Worm (Caenorhabditis elegans) whole organism, early embryonic: ENCODE data around the gene srg-65.

Source experiments
- B0310.2 ChIP-seq: sonication (generic microtip); optimal IDR thresholded peaks from 2 replicates; lab custom pipeline; 2016; ENCODE audit warnings: mild to moderate bottlenecking, missing genetic modification characterization, missing compliant biosample characterization
- F13C5.2 ChIP-seq: sonication (generic microtip); optimal IDR thresholded peaks from 2 replicates; lab custom pipeline; 2017; ENCODE audit warnings: mild to moderate bottlenecking, missing genetic modification characterization, inconsistent platforms, missing compliant biosample characterization
- aly-1 ChIP-seq: sonication (generic microtip); optimal IDR thresholded peaks from 2 replicates; lab custom pipeline; 2016; ENCODE audit warnings: missing genetic modification characterization, missing compliant biosample characterization
- ama-1 ChIP-seq: fragments of 150-350 bp; optimal IDR thresholded peaks from 2 replicates; lab custom pipeline; 2014
- ceh-13 ChIP-seq: fragments of 200-800 bp; sonication (Bioruptor generic); optimal IDR thresholded peaks from 2 replicates; lab custom pipeline; 2018; ENCODE audit warnings: mild to moderate bottlenecking, missing genetic modification characterization, missing compliant biosample characterization
- ceh-36 ChIP-seq: sonication (generic microtip); optimal IDR thresholded peaks from 2 replicates; lab custom pipeline; 2016; ENCODE audit warnings: missing genetic modification characterization, inconsistent platforms, missing compliant biosample characterization
- ets-7 ChIP-seq: sonication (generic microtip); optimal IDR thresholded peaks from 2 replicates; lab custom pipeline; 2016; ENCODE audit warnings: missing genotype, missing genetic modification characterization, missing compliant biosample characterization
- flt-1 ChIP-seq: fragments of 200-800 bp; sonication (Bioruptor generic); IDR thresholded peaks from 2 replicates; pipeline ENCODE4 v1.3.6; 2022; ENCODE audit warnings: missing genetic modification characterization, missing compliant biosample characterization
- hmbx-1 ChIP-seq: sonication (generic microtip); optimal IDR thresholded peaks from 2 replicates; lab custom pipeline; 2016; ENCODE audit warnings: mild to moderate bottlenecking, missing genetic modification characterization, missing compliant biosample characterization
- hmg-4 ChIP-seq: fragments of 200-800 bp; sonication (Bioruptor generic); optimal IDR thresholded peaks from 2 replicates; lab custom pipeline; 2018; ENCODE audit warnings: mild to moderate bottlenecking, missing genetic modification characterization, missing compliant biosample characterization
- hnd-1 ChIP-seq: sonication (generic microtip); optimal IDR thresholded peaks from 2 replicates; lab custom pipeline; 2016; ENCODE audit warnings: missing genetic modification characterization, missing compliant biosample characterization
- pes-1 ChIP-seq: fragments of 200-800 bp; sonication (Bioruptor generic); IDR thresholded peaks from 2 replicates; pipeline ENCODE4 v1.3.6; 2022; ENCODE audit warnings: missing genetic modification reagents, missing genetic modification characterization, missing compliant biosample characterization
- scrt-1 ChIP-seq: fragments of 200-800 bp; sonication (Bioruptor generic); IDR thresholded peaks from 2 replicates; pipeline ENCODE4 v1.3.6; 2022; ENCODE audit warnings: missing genetic modification characterization, missing compliant biosample characterization
- sea-1 ChIP-seq: fragments of 200-800 bp; sonication (Bioruptor generic); conservative IDR thresholded peaks from 2 replicates; pipeline ENCODE4 v1.3.6; 2022; ENCODE audit warnings: missing genetic modification characterization, missing compliant biosample characterization
- tbx-11 ChIP-seq: fragments of 200-800 bp; sonication (Bioruptor generic); IDR thresholded peaks from 2 replicates; pipeline ENCODE4 v1.3.6; 2022; ENCODE audit warnings: missing genetic modification characterization, missing compliant biosample characterization
- tbx-37 ChIP-seq: fragments of 200-800 bp; sonication (Bioruptor generic); conservative IDR thresholded peaks from 2 replicates; pipeline ENCODE4 v1.3.6; 2022; ENCODE audit warnings: missing genetic modification reagents, missing genetic modification characterization, missing compliant biosample characterization
- tra-4 ChIP-seq: sonication (generic microtip); optimal IDR thresholded peaks from 2 replicates; lab custom pipeline; 2017; ENCODE audit warnings: missing genetic modification characterization, missing compliant biosample characterization

Gene srg-65

DNA sequence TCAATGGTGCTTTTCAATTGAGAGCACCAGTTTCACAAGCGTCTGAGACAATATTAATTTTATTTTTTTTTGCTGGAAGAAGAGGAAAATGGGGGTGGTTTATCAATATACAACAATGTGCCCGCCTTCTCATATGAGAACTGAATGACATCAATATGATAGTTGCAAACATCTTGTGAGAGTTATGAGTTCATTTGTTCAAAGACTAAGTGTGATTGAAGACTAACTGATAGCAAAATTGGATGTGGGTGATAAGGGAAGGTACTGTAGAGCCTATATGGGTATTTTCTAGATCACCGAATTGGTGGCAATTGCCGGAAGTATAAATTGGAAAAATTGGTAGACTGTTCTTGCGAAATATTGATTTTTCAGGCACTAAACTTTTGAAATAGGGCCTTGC is 27.8 kb upstream of the srg-65 start:
- TF ChIP-seq flt-1: no peak

DNA sequence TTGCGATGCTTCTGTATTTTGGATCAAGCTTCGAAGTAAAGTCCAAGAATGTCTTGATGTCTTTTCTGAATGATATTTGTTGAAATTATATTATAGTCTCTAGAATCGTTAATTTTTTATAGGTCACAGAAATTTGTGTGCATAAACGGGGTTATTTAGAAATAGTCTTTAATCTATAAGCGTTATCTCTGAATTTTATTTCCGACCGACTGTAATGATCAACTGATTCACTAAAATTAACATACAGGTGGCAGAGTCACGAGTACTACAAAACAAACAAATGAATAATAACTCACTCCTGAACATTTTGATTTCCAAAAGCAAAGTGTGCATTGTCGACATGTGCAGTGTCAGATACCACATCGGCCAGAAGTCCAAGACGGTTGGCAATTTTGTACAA is 27.0 kb upstream of the srg-65 start:
- no peak for TF ChIP-seq ets-7 (tag; lab: Kevin White, UChicago)
- TF ChIP-seq B0310.2 (tag; lab: Kevin White, UChicago): no peak
- no peak for TF ChIP-seq pes-1 (GFP tag; lab: Robert Waterston, UW)
- no peak for TF ChIP-seq hmbx-1
- no peak for TF ChIP-seq tbx-11 (GFP tag; lab: Robert Waterston, UW)
- TF ChIP-seq scrt-1 (GFP tag; lab: Robert Waterston, UW): no peak

DNA sequence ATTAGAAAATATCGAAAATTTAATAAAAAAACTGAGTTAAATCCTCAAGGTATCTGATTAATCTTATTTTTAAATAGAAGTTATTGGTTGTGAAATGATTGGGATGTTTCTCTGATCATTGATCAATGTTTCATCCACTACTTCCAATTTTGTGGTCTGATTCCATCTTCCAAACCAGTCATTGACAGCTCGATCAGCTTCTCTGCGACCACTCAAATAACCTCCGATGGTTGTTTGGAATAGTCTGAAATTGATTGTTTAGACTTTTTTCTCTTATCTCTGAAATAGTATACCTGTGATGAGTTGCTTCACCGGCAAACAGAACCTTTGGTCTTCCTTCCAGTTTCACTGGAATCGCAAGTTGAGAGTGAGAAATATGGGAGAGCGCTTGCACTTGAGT is 25.2 kb upstream of the srg-65 start:
- TF ChIP-seq pes-1 (GFP tag; lab: Robert Waterston, UW) (no peak), ets-7 (tag; lab: Kevin White, UChicago) (no peak), ceh-36 (no peak), tbx-11 (GFP tag; lab: Robert Waterston, UW) (no peak), hmg-4 (GFP tag; lab: Kevin White, UChicago) (no peak), B0310.2 (tag; lab: Kevin White, UChicago) (no peak)

DNA sequence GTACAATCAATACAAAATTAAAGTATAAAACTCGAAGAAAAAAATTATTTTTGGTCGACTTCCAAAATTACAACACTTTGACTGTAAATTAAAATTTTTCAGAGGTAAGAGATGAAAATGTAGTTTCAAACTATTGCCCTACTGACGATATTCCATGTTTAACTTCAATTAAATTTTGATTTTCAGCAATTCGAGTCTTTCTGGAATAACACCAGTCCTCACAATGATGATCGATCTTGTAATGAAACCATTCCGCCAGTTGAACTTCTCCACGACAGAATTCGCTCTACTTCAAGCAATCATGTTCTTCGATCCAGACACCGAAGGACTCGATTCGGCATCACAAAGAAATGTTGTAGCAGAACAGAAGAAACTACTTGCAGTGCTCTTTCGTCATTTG is 24.4 kb upstream of the srg-65 start:
- TF ChIP-seq hnd-1 (tag; lab: Kevin White, UChicago) (no peak), hmbx-1 (no peak), B0310.2 (tag; lab: Kevin White, UChicago) (no peak), hmg-4 (GFP tag; lab: Kevin White, UChicago) (no peak), ceh-36 (no peak), sea-1 (GFP tag; lab: Robert Waterston, UW) (no peak), ets-7 (tag; lab: Kevin White, UChicago) (no peak), scrt-1 (GFP tag; lab: Robert Waterston, UW) (no peak), aly-1 (tag; lab: Kevin White, UChicago) (no peak), F13C5.2 (tag; lab: Kevin White, UChicago) (no peak), ceh-13 (GFP tag; lab: Kevin White, UChicago) (no peak), tbx-37 (GFP tag; lab: Robert Waterston, UW) (no peak), tra-4 (no peak), pes-1 (GFP tag; lab: Robert Waterston, UW) (no peak), flt-1 (no peak), ama-1 (lab: Kevin White, UChicago) (no peak), tbx-11 (GFP tag; lab: Robert Waterston, UW) (no peak)

DNA sequence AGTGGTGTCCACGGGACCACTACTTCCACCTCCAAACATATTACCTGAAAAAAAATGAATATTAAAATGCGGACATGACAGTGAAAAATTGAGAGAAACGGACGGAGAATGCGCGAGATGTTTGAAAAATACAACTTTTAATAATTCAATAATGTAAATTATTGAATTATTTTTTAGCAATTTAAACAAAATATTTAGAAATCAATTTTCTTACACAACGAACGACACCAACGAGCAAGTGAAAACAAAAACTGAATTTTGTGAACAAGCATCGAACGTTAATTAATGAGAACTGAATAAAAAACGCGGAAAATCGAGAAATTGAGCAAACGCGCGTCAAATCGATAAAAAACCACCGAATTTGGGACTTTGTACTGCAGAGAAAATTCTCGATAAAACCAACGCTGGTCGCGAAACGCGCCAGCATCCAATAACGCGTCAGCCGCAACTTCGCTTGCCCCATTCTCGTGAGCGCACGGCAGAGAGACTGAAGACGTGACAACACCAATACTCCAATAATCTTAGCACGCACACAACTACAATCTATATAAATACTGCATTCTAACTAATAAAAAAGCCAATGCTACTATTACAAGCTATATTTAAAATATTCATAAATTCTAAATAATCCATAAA is 20.2 kb upstream of the srg-65 start, which contains the start of the genes dnj-19 and nhr-47:
TSS of gene dnj-19 (minus strand) at position 51 of the 636 bp plus-strand sequence.
TSS of gene nhr-47 (plus strand) at position 447 of the 636 bp plus-strand sequence.
- no peak for TF ChIP-seq B0310.2 (tag; lab: Kevin White, UChicago)
- TF ChIP-seq sea-1 (GFP tag; lab: Robert Waterston, UW): 0 out of 2 replicates have a peak, but pooled peaks have one; percentile 9
- TF ChIP-seq ceh-13 (GFP tag; lab: Kevin White, UChicago): no peak
- peak; percentile 66; the same call in 1 of the 2 replicates for TF ChIP-seq tbx-37 (GFP tag; lab: Robert Waterston, UW)
- TF ChIP-seq ceh-36: peak; percentile 15
- peak; percentile 78 for TF ChIP-seq F13C5.2 (tag; lab: Kevin White, UChicago)
- TF ChIP-seq ama-1 (lab: Kevin White, UChicago): no peak
- no peak for TF ChIP-seq aly-1 (tag; lab: Kevin White, UChicago)
- TF ChIP-seq ets-7 (tag; lab: Kevin White, UChicago): no peak
- peak; percentile 67 for TF ChIP-seq pes-1 (GFP tag; lab: Robert Waterston, UW)
- TF ChIP-seq tra-4: peak; percentile 9
- TF ChIP-seq flt-1: peak; percentile 49; the same call in 1 of the 2 replicates
- TF ChIP-seq hmg-4 (GFP tag; lab: Kevin White, UChicago): peak; percentile 67
- TF ChIP-seq scrt-1 (GFP tag; lab: Robert Waterston, UW): 0 out of 2 replicates have a peak, but pooled peaks have one; percentile 34
- peak; percentile 47; the same call in 1 of the 2 replicates for TF ChIP-seq tbx-11 (GFP tag; lab: Robert Waterston, UW)
- no peak for TF ChIP-seq hmbx-1
- no peak for TF ChIP-seq hnd-1 (tag; lab: Kevin White, UChicago)

ce11 chrV:5504295-5504694 is 19.5 kb upstream of the srg-65 start:
- TF ChIP-seq hnd-1 (tag; lab: Kevin White, UChicago): no peak
- no peak for TF ChIP-seq aly-1 (tag; lab: Kevin White, UChicago)
- no peak for TF ChIP-seq flt-1
- no peak for TF ChIP-seq F13C5.2 (tag; lab: Kevin White, UChicago)
- no peak for TF ChIP-seq pes-1 (GFP tag; lab: Robert Waterston, UW)
- no peak for TF ChIP-seq hmg-4 (GFP tag; lab: Kevin White, UChicago)
- no peak for TF ChIP-seq ama-1 (lab: Kevin White, UChicago)
- no peak for TF ChIP-seq scrt-1 (GFP tag; lab: Robert Waterston, UW)
- no peak for TF ChIP-seq ceh-13 (GFP tag; lab: Kevin White, UChicago)
- no peak for TF ChIP-seq tbx-11 (GFP tag; lab: Robert Waterston, UW)
- no peak for TF ChIP-seq tra-4
- no peak for TF ChIP-seq B0310.2 (tag; lab: Kevin White, UChicago)
- no peak for TF ChIP-seq ets-7 (tag; lab: Kevin White, UChicago)
- TF ChIP-seq tbx-37 (GFP tag; lab: Robert Waterston, UW): no peak
- no peak for TF ChIP-seq ceh-36
- no peak for TF ChIP-seq hmbx-1
- no peak for TF ChIP-seq sea-1 (GFP tag; lab: Robert Waterston, UW)

ce11 chrV:5502701-5503100 is 17.9 kb upstream of the srg-65 start:
- TF ChIP-seq pes-1 (GFP tag; lab: Robert Waterston, UW) (no peak), hnd-1 (tag; lab: Kevin White, UChicago) (no peak), hmg-4 (GFP tag; lab: Kevin White, UChicago) (no peak), ama-1 (lab: Kevin White, UChicago) (no peak)
